Fruit fly (Drosophila melanogaster): ENCODE measurements around the gene CG6296.

- no peak for TF ChIP-seq Sox14 (GFP tag; optimal IDR thresholded peaks at IDR 0.05)
- TF ChIP-seq CG11902 (GFP tag; optimal IDR thresholded peaks at IDR 0.05): no peak
Measured at dm6 chr3R:27002787-27003186, 2.5 kb downstream of the CG6296 start.

All from whole organism, prepupa.